Fruit fly (Drosophila melanogaster) S2 (cell line): Measurements from ENCODE around the gene Gr8a.

Source experiments
- CG8478 ChIP-seq: fragments of >200 bp; optimal IDR thresholded peaks from 2 replicates; lab custom pipeline; 2018
- CTCF ChIP-seq, 2 experiments: fragments of >200 bp; optimal IDR thresholded peaks; 2 replicates each; lab custom pipeline; 2018

dm6 chrX:9200234-9200633 lies 26.7 kb upstream of the Gr8a start:
- TF ChIP-seq CG8478 (lab: Kevin White, UChicago) (no peak), CTCF (optimal IDR thresholded peaks at IDR 0.05; lab: Kevin White, UChicago) (no peak)
